Worm (Caenorhabditis elegans) whole organism, L4 larva: ENCODE measurements around the gene arid-1.

ENCODE experiments used
- F10B5.3 ChIP-seq: sonication (generic microtip); optimal IDR thresholded peaks from 2 replicates; lab custom pipeline; 2016; ENCODE audit warnings: mild to moderate bottlenecking, missing genetic modification characterization, missing compliant biosample characterization
- F26F4.8 ChIP-seq: fragments of 200-800 bp; sonication (Bioruptor generic); conservative IDR thresholded peaks from 2 replicates; pipeline ENCODE4 v1.3.6; 2022; ENCODE audit warnings: missing genetic modification characterization, missing compliant biosample characterization
- F37D6.2 ChIP-seq: sonication (generic microtip); optimal IDR thresholded peaks from 2 replicates; lab custom pipeline; 2016; ENCODE audit warnings: mild to moderate bottlenecking, missing genetic modification characterization, missing compliant biosample characterization
- F44E2.7 ChIP-seq: fragments of 200-800 bp; sonication (Bioruptor generic); IDR thresholded peaks from 2 replicates; pipeline ENCODE4 v2.1.2; 2022; ENCODE audit warnings: missing genetic modification characterization, missing compliant biosample characterization
- F49E8.2 ChIP-seq: sonication (generic microtip); optimal IDR thresholded peaks from 2 replicates; lab custom pipeline; 2016; ENCODE audit warnings: missing compliant biosample characterization, mild to moderate bottlenecking, missing genetic modification characterization, borderline replicate concordance
- T20F7.1 ChIP-seq: fragments of 200-800 bp; sonication (Bioruptor generic); optimal IDR thresholded peaks from 2 replicates; lab custom pipeline; 2018; ENCODE audit warnings: mild to moderate bottlenecking, missing genetic modification characterization, missing compliant biosample characterization
- T26A8.4 ChIP-seq: fragments of 200-800 bp; sonication (Bioruptor generic); IDR thresholded peaks from 2 replicates; pipeline ENCODE4 v1.3.6; 2022; ENCODE audit warnings: missing genetic modification characterization, missing compliant biosample characterization
- Y48G9A.11 ChIP-seq: fragments of 200-800 bp; sonication (Bioruptor generic); IDR thresholded peaks from 2 replicates; pipeline ENCODE4 v1.3.6; 2022; ENCODE audit warnings: missing genetic modification reagents, missing genetic modification characterization, missing compliant biosample characterization
- Y5F2A.4 ChIP-seq: fragments of 200-800 bp; sonication (Bioruptor generic); optimal IDR thresholded peaks from 2 replicates; lab custom pipeline; 2018; ENCODE audit warnings: mild to moderate bottlenecking, missing genetic modification characterization, missing compliant biosample characterization
- ZK546.5 ChIP-seq, 2 experiments: sonication (generic microtip); optimal IDR thresholded peaks; 2 replicates each; lab custom pipeline; 2017; ENCODE audit warnings: missing biosample characterization in 2 of 2, missing genetic modification characterization in 2 of 2
- arid-1 ChIP-seq: fragments of 200-800 bp; sonication (Bioruptor generic); conservative IDR thresholded peaks from 2 replicates; pipeline ENCODE4 v1.3.6; 2022; ENCODE audit warnings: missing genetic modification reagents, missing genetic modification characterization, missing compliant biosample characterization
- attf-4 ChIP-seq: sonication (generic microtip); optimal IDR thresholded peaks from 3 replicates; lab custom pipeline; 2017; ENCODE audit warnings: missing biosample characterization, missing genetic modification characterization
- ceh-20 ChIP-seq: fragments of 200-800 bp; sonication (Bioruptor generic); IDR thresholded peaks from 2 replicates; pipeline ENCODE4 v1.3.6; 2022; ENCODE audit warnings: missing genetic modification reagents, missing genetic modification characterization, missing compliant biosample characterization
- ceh-28 ChIP-seq: fragments of 150-350 bp; optimal IDR thresholded peaks from 2 replicates; lab custom pipeline; 2014; ENCODE audit warnings: missing biosample characterization, missing genetic modification reagents, missing genetic modification characterization
- ceh-32 ChIP-seq: sonication (generic microtip); optimal IDR thresholded peaks from 2 replicates; lab custom pipeline; 2016; ENCODE audit warnings: mild to moderate bottlenecking, missing genetic modification characterization, missing compliant biosample characterization; ENCODE audit not compliant: poor library complexity
- ceh-44 ChIP-seq: fragments of 200-800 bp; sonication (Bioruptor generic); IDR thresholded peaks from 2 replicates; pipeline ENCODE4 v1.3.6; 2022; ENCODE audit warnings: missing genetic modification reagents, missing genetic modification characterization, missing compliant biosample characterization
- ceh-62 ChIP-seq: sonication (generic microtip); optimal IDR thresholded peaks from 2 replicates; lab custom pipeline; 2017; ENCODE audit warnings: missing biosample characterization, missing genetic modification characterization
- ceh-82 ChIP-seq: sonication (generic microtip); optimal IDR thresholded peaks from 2 replicates; lab custom pipeline; 2017; ENCODE audit warnings: missing biosample characterization, missing genetic modification characterization
- cey-2 ChIP-seq: sonication (generic microtip); optimal IDR thresholded peaks from 3 replicates; lab custom pipeline; 2017; ENCODE audit warnings: missing genetic modification characterization, mild to moderate bottlenecking, missing compliant biosample characterization, antibody characterized with exemption, borderline replicate concordance; ENCODE audit not compliant: insufficient read depth
- daf-16 ChIP-seq, 3 experiments: sonication (generic microtip); optimal IDR thresholded peaks; 2 replicates each; lab custom pipeline; 2016 to 2017; ENCODE audit warnings: missing genetic modification characterization in 3 of 3, missing genetic modification reagents in 3 of 3, mild to moderate bottlenecking in 2 of 3, missing compliant biosample characterization in 2 of 3, missing biosample characterization in 1 of 3, moderate library complexity in 1 of 3
- daf-19 ChIP-seq: fragments of 200-800 bp; sonication (Bioruptor generic); conservative IDR thresholded peaks from 2 replicates; pipeline ENCODE4 v1.3.6; 2022; ENCODE audit warnings: missing genetic modification characterization, missing compliant biosample characterization
- daf-8 ChIP-seq: fragments of 200-800 bp; sonication (Bioruptor generic); IDR thresholded peaks from 2 replicates; pipeline ENCODE4 v1.3.6; 2022; ENCODE audit warnings: missing genetic modification characterization, missing compliant biosample characterization
- dpl-1 ChIP-seq: fragments of 150-350 bp; optimal IDR thresholded peaks from 2 replicates; lab custom pipeline; 2014; ENCODE audit warnings: missing biosample characterization, missing genetic modification reagents, missing genetic modification characterization
- duxl-1 ChIP-seq: sonication (generic microtip); optimal IDR thresholded peaks from 2 replicates; lab custom pipeline; 2016; ENCODE audit warnings: mild to moderate bottlenecking, missing genetic modification characterization, moderate library complexity, missing compliant biosample characterization; ENCODE audit not compliant: poor library complexity
- gei-8 ChIP-seq: fragments of 200-800 bp; sonication (Bioruptor generic); optimal IDR thresholded peaks from 2 replicates; lab custom pipeline; 2018; ENCODE audit warnings: mild to moderate bottlenecking, missing genetic modification characterization, missing compliant biosample characterization
- hif-1 ChIP-seq, 2 experiments: sonication (generic microtip); optimal IDR thresholded peaks; 2 replicates each; lab custom pipeline; 2016 to 2017; ENCODE audit warnings: missing compliant biosample characterization in 2 of 2, missing genetic modification characterization in 2 of 2, missing genetic modification reagents in 2 of 2, missing genotype in 2 of 2, mild to moderate bottlenecking in 1 of 2
- hlh-30 ChIP-seq: sonication (generic microtip); optimal IDR thresholded peaks from 2 replicates; lab custom pipeline; 2017; ENCODE audit warnings: antibody characterized with exemption, mild to moderate bottlenecking, missing genetic modification characterization, missing compliant biosample characterization; ENCODE audit not compliant: insufficient read depth
- lin-1 ChIP-seq: fragments of 200-800 bp; sonication (Bioruptor generic); IDR thresholded peaks from 2 replicates; pipeline ENCODE4 v1.3.6; 2022; ENCODE audit warnings: missing genetic modification reagents, missing genetic modification characterization, missing compliant biosample characterization
- lin-38 ChIP-seq: fragments of 200-800 bp; sonication (Bioruptor generic); IDR thresholded peaks from 2 replicates; pipeline ENCODE4 v1.3.6; 2022; ENCODE audit warnings: missing genetic modification reagents, missing genetic modification characterization, missing compliant biosample characterization
- lin-39 ChIP-seq: fragments of 150-350 bp; optimal IDR thresholded peaks from 2 replicates; lab custom pipeline; 2014; ENCODE audit warnings: missing biosample characterization, missing genetic modification reagents, missing genetic modification characterization
- lsy-2 ChIP-seq, 2 experiments: fragments of 150-350 bp in 1 of 2; sonication (generic microtip) in 1 of 2; optimal IDR thresholded peaks; 2 replicates each; lab custom pipeline; 2014 to 2017; ENCODE audit warnings: missing biosample characterization in 2 of 2, missing genetic modification characterization in 2 of 2
- madf-9 ChIP-seq: fragments of 200-800 bp; sonication (Bioruptor generic); conservative IDR thresholded peaks from 2 replicates; pipeline ENCODE4 v1.3.6; 2022; ENCODE audit warnings: missing genetic modification reagents, missing genetic modification characterization, missing compliant biosample characterization
- mdl-1 ChIP-seq, 2 experiments: fragments of 150-350 bp in 1 of 2; sonication (generic microtip) in 1 of 2; optimal IDR thresholded peaks; 2 replicates each; lab custom pipeline; 2014 to 2017; ENCODE audit warnings: missing biosample characterization in 2 of 2, missing genetic modification characterization in 2 of 2
- mdt-29 ChIP-seq: fragments of 200-800 bp; sonication (Bioruptor generic); IDR thresholded peaks from 2 replicates; pipeline ENCODE4 v1.3.6; 2022; ENCODE audit warnings: missing genetic modification reagents, missing genetic modification characterization, missing compliant biosample characterization
- mxl-2 ChIP-seq: fragments of 200-800 bp; sonication (Bioruptor generic); conservative IDR thresholded peaks from 2 replicates; pipeline ENCODE4 v1.3.6; 2022; ENCODE audit warnings: missing genetic modification reagents, missing genetic modification characterization, missing compliant biosample characterization
- nhr-25 ChIP-seq: sonication (generic microtip); optimal IDR thresholded peaks from 2 replicates; lab custom pipeline; 2017; ENCODE audit warnings: missing genetic modification characterization, mild to moderate bottlenecking, missing compliant biosample characterization, antibody characterized with exemption, moderate library complexity, borderline replicate concordance; ENCODE audit not compliant: insufficient read depth
- nhr-28 ChIP-seq: fragments of 150-350 bp; optimal IDR thresholded peaks from 2 replicates; lab custom pipeline; 2014; ENCODE audit warnings: missing biosample characterization, missing genetic modification characterization
- nhr-41 ChIP-seq: fragments of 200-800 bp; sonication (Bioruptor generic); IDR thresholded peaks from 2 replicates; pipeline ENCODE4 v1.3.6; 2022; ENCODE audit warnings: missing genetic modification reagents, missing genetic modification characterization, missing compliant biosample characterization
- nhr-48 ChIP-seq: sonication (generic microtip); optimal IDR thresholded peaks from 2 replicates; lab custom pipeline; 2016; ENCODE audit warnings: mild to moderate bottlenecking, missing genetic modification characterization, missing compliant biosample characterization
- nhr-76 ChIP-seq: fragments of 150-350 bp; optimal IDR thresholded peaks from 2 replicates; lab custom pipeline; 2014; ENCODE audit warnings: missing biosample characterization, missing genetic modification characterization
- nhr-77 ChIP-seq: fragments of 150-350 bp; optimal IDR thresholded peaks from 2 replicates; lab custom pipeline; 2014; ENCODE audit warnings: missing biosample characterization, missing genetic modification characterization
- rbr-2 ChIP-seq: sonication (generic microtip); optimal IDR thresholded peaks from 2 replicates; lab custom pipeline; 2016; ENCODE audit warnings: missing genotype, missing genetic modification characterization, missing compliant biosample characterization
- skn-1 ChIP-seq: fragments of 150-350 bp; optimal IDR thresholded peaks from 2 replicates; lab custom pipeline; 2014; ENCODE audit warnings: missing biosample characterization, missing genetic modification characterization
- snpc-4 ChIP-seq: fragments of 150-350 bp; optimal IDR thresholded peaks from 2 replicates; lab custom pipeline; 2014; ENCODE audit warnings: missing biosample characterization, missing genetic modification characterization
- spr-1 ChIP-seq: sonication (generic microtip); optimal IDR thresholded peaks from 2 replicates; lab custom pipeline; 2016; ENCODE audit warnings: mild to moderate bottlenecking, missing genetic modification characterization, missing compliant biosample characterization
- tag-97 ChIP-seq: fragments of 200-800 bp; sonication (Bioruptor generic); IDR thresholded peaks from 2 replicates; pipeline ENCODE4 v1.3.6; 2022; ENCODE audit warnings: missing genetic modification characterization, missing compliant biosample characterization
- unc-39 ChIP-seq: sonication (generic microtip); optimal IDR thresholded peaks from 2 replicates; lab custom pipeline; 2017; ENCODE audit warnings: missing biosample characterization, missing genetic modification characterization
- zag-1 ChIP-seq: fragments of 150-350 bp; optimal IDR thresholded peaks from 2 replicates; lab custom pipeline; 2014; ENCODE audit warnings: missing biosample characterization, missing genetic modification characterization
- zfp-3 ChIP-seq: fragments of 200-800 bp; sonication (Bioruptor generic); conservative IDR thresholded peaks from 2 replicates; pipeline ENCODE4 v1.3.6; 2022; ENCODE audit warnings: missing genetic modification reagents, missing genetic modification characterization, missing compliant biosample characterization
- zip-2 ChIP-seq: fragments of 150-350 bp; optimal IDR thresholded peaks from 2 replicates; lab custom pipeline; 2014; ENCODE audit warnings: missing biosample characterization, missing genetic modification characterization

arid-1 gene

DNA sequence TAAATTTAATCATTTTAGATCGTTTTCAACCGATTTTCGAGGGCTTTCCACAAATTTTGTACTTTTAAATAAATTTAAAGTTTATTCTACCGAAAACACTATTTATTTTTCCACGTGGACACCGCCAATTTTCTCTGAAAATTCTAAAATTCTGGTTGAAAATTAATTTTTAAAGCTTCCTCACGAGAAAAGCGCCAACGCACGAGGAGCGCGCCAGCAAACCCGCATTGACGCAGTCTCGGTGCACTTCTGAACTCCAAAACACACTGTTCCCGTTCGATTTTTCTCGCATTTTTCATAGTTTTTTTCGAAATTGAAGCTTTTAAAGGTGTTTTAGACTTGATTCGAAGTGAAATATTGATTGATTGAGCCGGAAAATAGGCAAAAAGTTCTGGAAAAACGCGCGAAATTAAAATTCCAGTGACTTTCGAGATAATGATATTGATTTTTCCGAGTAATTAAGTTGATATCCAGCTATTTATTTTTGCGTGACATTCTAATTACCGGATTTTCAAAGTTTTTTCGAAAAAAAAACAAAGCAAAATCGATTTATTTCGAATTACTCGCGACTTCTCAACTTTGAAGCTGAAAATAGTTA is 9.0 kb upstream of the arid-1 start, which contains the start of gene cul-3 (continued):
- TF ChIP-seq mdl-1 (tag; optimal IDR thresholded peaks at IDR 0.05; lab: Kevin White, UChicago): no peak
- 0 out of 2 replicates have a peak, but pooled peaks have one; percentile 21 for TF ChIP-seq ceh-20 (GFP tag; lab: Robert Waterston, UW)
- TF ChIP-seq ceh-28 (tag; lab: Kevin White, UChicago): no peak
- peak; percentile 42 for TF ChIP-seq rbr-2 (tag; lab: Kevin White, UChicago)
- TF ChIP-seq cey-2 (tag; lab: Kevin White, UChicago): no peak
- no peak for TF ChIP-seq Y5F2A.4 (GFP tag; lab: Kevin White, UChicago)
- TF ChIP-seq skn-1 (tag; lab: Kevin White, UChicago): no peak
- no peak for TF ChIP-seq ceh-82 (tag; lab: Kevin White, UChicago)
- no peak for TF ChIP-seq snpc-4
- no peak for TF ChIP-seq zfp-3
- TF ChIP-seq gei-8 (GFP tag; lab: Kevin White, UChicago): no peak
- no peak for TF ChIP-seq T20F7.1
- peak in 1 of 2 experiments; percentile 68 for TF ChIP-seq lsy-2 (tag; optimal IDR thresholded peaks at IDR 0.05; lab: Kevin White, UChicago)
- TF ChIP-seq nhr-48: no peak
- no peak for TF ChIP-seq zag-1 (tag; lab: Kevin White, UChicago)
- TF ChIP-seq nhr-28 (tag; lab: Kevin White, UChicago): no peak
- no peak for TF ChIP-seq unc-39 (tag; lab: Kevin White, UChicago)
- TF ChIP-seq nhr-41 (GFP tag; lab: Robert Waterston, UW): no peak
- TF ChIP-seq F49E8.2 (tag; lab: Kevin White, UChicago): peak; percentile 14
- TF ChIP-seq nhr-77 (tag; lab: Kevin White, UChicago): peak; percentile 31
- TF ChIP-seq attf-4: no peak
- TF ChIP-seq lin-39 (tag; lab: Kevin White, UChicago): no peak
- no peak for TF ChIP-seq daf-8 (GFP tag; lab: Robert Waterston, UW)
- TF ChIP-seq daf-19 (GFP tag; lab: Robert Waterston, UW): no peak
- peak; percentile 45 for TF ChIP-seq duxl-1 (tag; lab: Kevin White, UChicago)
- TF ChIP-seq ZK546.5 (tag; optimal IDR thresholded peaks at IDR 0.05; lab: Kevin White, UChicago): no peak
- TF ChIP-seq hif-1 (tag; optimal IDR thresholded peaks at IDR 0.05; lab: Kevin White, UChicago): no peak
- no peak for TF ChIP-seq F26F4.8
- no peak for TF ChIP-seq lin-1 (GFP tag; lab: Robert Waterston, UW)
- TF ChIP-seq ceh-44 (GFP tag; lab: Robert Waterston, UW): no peak
- no peak for TF ChIP-seq ceh-62 (tag; lab: Kevin White, UChicago)
- no peak for TF ChIP-seq madf-9
- no peak for TF ChIP-seq zip-2
- TF ChIP-seq mdt-29 (GFP tag; lab: Robert Waterston, UW): no peak
- TF ChIP-seq T26A8.4 (GFP tag; lab: Robert Waterston, UW): peak; percentile 49; the same call in 1 of the 2 replicates
- TF ChIP-seq tag-97 (GFP tag; lab: Robert Waterston, UW): no peak
- no peak for TF ChIP-seq nhr-25 (tag; lab: Kevin White, UChicago)
- TF ChIP-seq daf-16 (GFP tag; optimal IDR thresholded peaks at IDR 0.05; lab: Kevin White, UChicago): no peak
- TF ChIP-seq daf-16 (tag; optimal IDR thresholded peaks at IDR 0.05; lab: Kevin White, UChicago): peak; percentile 11
- no peak for TF ChIP-seq F44E2.7 (GFP tag; lab: Robert Waterston, UW)
- TF ChIP-seq hlh-30 (tag; lab: Kevin White, UChicago): peak; percentile 25
- TF ChIP-seq mxl-2 (GFP tag; lab: Robert Waterston, UW): no peak
- TF ChIP-seq F10B5.3 (tag; lab: Kevin White, UChicago): no peak
- TF ChIP-seq ceh-32 (tag; lab: Kevin White, UChicago): no peak
- TF ChIP-seq lin-38: peak; percentile 68
- no peak for TF ChIP-seq nhr-76 (tag; lab: Kevin White, UChicago)
- no peak for TF ChIP-seq F37D6.2 (tag; lab: Kevin White, UChicago)
- TF ChIP-seq arid-1 (GFP tag; lab: Robert Waterston, UW): no peak
- TF ChIP-seq spr-1 (tag; lab: Kevin White, UChicago): no peak
- no peak for TF ChIP-seq Y48G9A.11 (GFP tag; lab: Robert Waterston, UW)
- TF ChIP-seq dpl-1: peak; percentile 67
